Worm (Caenorhabditis elegans): ENCODE data around the gene arc-1.

Gene arc-1

ce11 chrII:9686663-9687193 is 11.9 kb downstream of the arc-1 start, which contains the start of gene ZK1320.9:
ZK1320.9 (minus strand) TSS chrII:9686713.
- TF ChIP-seq ztf-26 (tag; optimal IDR thresholded peaks at IDR 0.05) (peak; percentile 14), attf-3 (GFP tag; conservative IDR thresholded peaks at IDR 0.05) (peak; percentile 66), lin-40 (tag; optimal IDR thresholded peaks at IDR 0.05) (peak; percentile 16), hmg-1.2 (GFP tag; IDR thresholded peaks at IDR 0.05) (peak; percentile 69), rec-8 (tag; optimal IDR thresholded peaks at IDR 0.05) (no peak), lin-26 (GFP tag; IDR thresholded peaks at IDR 0.05) (no peak), ekl-4 (GFP tag; IDR thresholded peaks at IDR 0.05) (no peak), F23B12.7 (tag; optimal IDR thresholded peaks at IDR 0.05; ENCODE audit: insufficient read depth) (peak; percentile 7), nhr-80 (tag; optimal IDR thresholded peaks at IDR 0.05) (peak; percentile 31)

DNA sequence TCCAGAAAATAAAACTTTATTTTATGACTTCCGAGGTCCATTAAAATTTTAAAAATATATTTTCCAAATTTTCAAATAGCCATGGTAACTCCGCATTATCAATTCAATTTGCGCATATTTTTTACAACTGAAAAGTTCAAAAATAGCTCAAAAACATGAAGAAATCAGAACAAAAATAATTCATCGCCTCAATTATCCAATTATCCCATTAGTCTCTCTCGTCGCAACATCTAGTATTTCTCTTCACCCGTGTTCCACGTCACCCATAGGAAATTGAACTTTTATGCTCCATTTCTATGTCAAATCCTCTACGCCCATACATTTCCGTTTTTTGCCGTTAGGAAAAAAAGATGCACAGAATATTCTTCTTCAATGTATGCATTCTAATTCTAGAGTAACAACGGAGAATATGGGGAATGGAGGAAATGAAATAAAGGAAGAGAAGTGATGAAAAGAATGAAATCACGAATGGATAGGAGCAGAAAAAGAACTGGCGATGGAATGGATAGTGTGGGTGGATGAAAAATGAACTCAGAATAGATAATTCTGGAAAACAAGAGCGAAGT is 15.4 kb downstream of the arc-1 start:
- TF ChIP-seq ztf-28 (GFP tag; IDR thresholded peaks at IDR 0.05) (no peak), lag-1 (GFP tag; IDR thresholded peaks at IDR 0.05) (no peak), egl-18 (GFP tag; IDR thresholded peaks at IDR 0.05) (no peak), pha-4 (tag; optimal IDR thresholded peaks at IDR 0.05) (no peak), madf-6 (GFP tag; IDR thresholded peaks at IDR 0.05) (no peak), ZK185.1 (tag; optimal IDR thresholded peaks at IDR 0.05; ENCODE audit: poor library complexity, severe bottlenecking) (no peak), F23B12.7 (tag; optimal IDR thresholded peaks at IDR 0.05; ENCODE audit: insufficient read depth) (no peak), snpc-1.3 (tag; optimal IDR thresholded peaks at IDR 0.05; ENCODE audit: insufficient read depth) (no peak), dpff-1 (tag; optimal IDR thresholded peaks at IDR 0.05) (no peak), die-1 (tag; optimal IDR thresholded peaks at IDR 0.05) (no peak), F55B11.4 (tag; optimal IDR thresholded peaks at IDR 0.05; ENCODE audit: borderline replicate concordance, insufficient read depth) (no peak), ztf-25 (GFP tag; IDR thresholded peaks at IDR 0.05) (no peak), Y56A3A.18 (GFP tag; IDR thresholded peaks at IDR 0.05) (no peak), ets-4 (GFP tag; optimal IDR thresholded peaks at IDR 0.05) (no peak), Y53F4B.3 (GFP tag; IDR thresholded peaks at IDR 0.05) (no peak), B0019.2 (GFP tag; conservative IDR thresholded peaks at IDR 0.05) (no peak), C17E4.6 (GFP tag; IDR thresholded peaks at IDR 0.05) (no peak), ama-1 (optimal IDR thresholded peaks at IDR 0.05) (no peak), ama-1 (GFP tag; optimal IDR thresholded peaks at IDR 0.05) (no peak), ceh-27 (GFP tag; optimal IDR thresholded peaks at IDR 0.05) (no peak), ztf-6 (GFP tag; IDR thresholded peaks at IDR 0.05) (no peak)

- no peak for TF ChIP-seq lag-1 (GFP tag; IDR thresholded peaks at IDR 0.05)
- TF ChIP-seq nhr-27 (tag; optimal IDR thresholded peaks at IDR 0.05) = no peak
- TF ChIP-seq pha-4 (tag; optimal IDR thresholded peaks at IDR 0.05) = no peak
- no peak for TF ChIP-seq sea-2 (GFP tag; IDR thresholded peaks at IDR 0.05)
- TF ChIP-seq F37B4.10 (GFP tag; IDR thresholded peaks at IDR 0.05) = no peak
- no peak for TF ChIP-seq Y56A3A.18 (GFP tag; IDR thresholded peaks at IDR 0.05)
- TF ChIP-seq atf-7 (tag; optimal IDR thresholded peaks at IDR 0.05) = no peak
- TF ChIP-seq mes-4 (tag; optimal IDR thresholded peaks at IDR 0.05) = no peak
- no peak for TF ChIP-seq lir-1 (GFP tag; conservative IDR thresholded peaks at IDR 0.05)
- TF ChIP-seq B0019.2 (GFP tag; conservative IDR thresholded peaks at IDR 0.05) = no peak
- no peak for TF ChIP-seq madf-6 (GFP tag; IDR thresholded peaks at IDR 0.05)
Measured at ce11 chrII:9691839-9692238, 17.1 kb downstream of the arc-1 start, which contains the start of gene nlp-11. nlp-11 (minus strand) TSS chrII:9691939.

All from whole organism, young adult.